Worm (Caenorhabditis elegans) whole organism, L1 larva: ENCODE data around the gene C07E3.10.

ENCODE experiments used
- C04F5.9 ChIP-seq: sonication (generic microtip); optimal IDR thresholded peaks from 2 replicates; lab custom pipeline; 2016; ENCODE audit warnings: missing genetic modification characterization, missing compliant biosample characterization
- C16A3.4 ChIP-seq: fragments of 150-350 bp; optimal IDR thresholded peaks from 2 replicates; lab custom pipeline; 2014; ENCODE audit warnings: missing biosample characterization, missing genetic modification characterization
- F16B12.6 ChIP-seq: fragments of 150-350 bp; optimal IDR thresholded peaks from 2 replicates; lab custom pipeline; 2014; ENCODE audit warnings: missing biosample characterization, missing genetic modification characterization
- aha-1 ChIP-seq: fragments of 150-350 bp; optimal IDR thresholded peaks from 2 replicates; lab custom pipeline; 2014; ENCODE audit warnings: missing biosample characterization, missing genetic modification characterization
- aly-2 ChIP-seq: fragments of 150-350 bp; optimal IDR thresholded peaks from 2 replicates; lab custom pipeline; 2014; ENCODE audit warnings: missing biosample characterization, missing genetic modification characterization
- ama-1 ChIP-seq: fragments of 150-350 bp; optimal IDR thresholded peaks from 2 replicates; lab custom pipeline; 2014
- blmp-1 ChIP-seq: fragments of 150-350 bp; optimal IDR thresholded peaks from 2 replicates; lab custom pipeline; 2014; ENCODE audit warnings: missing biosample characterization, missing genetic modification characterization
- ceh-63 ChIP-seq: fragments of 200-800 bp; sonication (Bioruptor generic); optimal IDR thresholded peaks from 2 replicates; lab custom pipeline; 2018; ENCODE audit warnings: mild to moderate bottlenecking, missing genetic modification characterization, missing compliant biosample characterization
- ceh-82 ChIP-seq, 3 experiments: fragments of 150-350 bp in 1 of 3; sonication (generic microtip) in 2 of 3; optimal IDR thresholded peaks; 2 replicates each; lab custom pipeline; 2014 to 2017; ENCODE audit warnings: missing biosample characterization in 3 of 3, missing genetic modification characterization in 3 of 3
- ceh-90 ChIP-seq: sonication (generic microtip); optimal IDR thresholded peaks from 2 replicates; lab custom pipeline; 2016; ENCODE audit warnings: missing genetic modification characterization, missing compliant biosample characterization
- dpl-1 ChIP-seq, 3 experiments: fragments of 150-350 bp in 2 of 3; sonication (generic microtip) in 1 of 3; optimal IDR thresholded peaks; 2 replicates each; lab custom pipeline; 2014 to 2017; ENCODE audit warnings: missing biosample characterization in 3 of 3, missing genetic modification characterization in 3 of 3, missing genetic modification reagents in 3 of 3
- dsc-1 ChIP-seq: sonication (generic microtip); optimal IDR thresholded peaks from 2 replicates; lab custom pipeline; 2016; ENCODE audit warnings: mild to moderate bottlenecking, missing genetic modification characterization, missing compliant biosample characterization
- efl-1 ChIP-seq, 4 experiments: fragments of 150-350 bp; optimal IDR thresholded peaks in 3 of 4; peaks in 1 of 4; 1 replicate in 1 of 4; 2 replicates in 3 of 4; lab custom pipeline; 2014; ENCODE audit warnings: missing biosample characterization in 2 of 4, missing genetic modification characterization in 2 of 4, missing genetic modification reagents in 2 of 4
- efl-3 ChIP-seq: fragments of 200-800 bp; sonication (Bioruptor generic); optimal IDR thresholded peaks from 2 replicates; lab custom pipeline; 2018; ENCODE audit warnings: mild to moderate bottlenecking, missing genetic modification characterization, missing compliant biosample characterization
- egl-27 ChIP-seq, 2 experiments: fragments of 150-350 bp in 1 of 2; sonication (generic microtip); optimal IDR thresholded peaks; 3 replicates each; lab custom pipeline; 2017 to 2018; ENCODE audit warnings: missing biosample characterization in 2 of 2, missing genetic modification characterization in 2 of 2, missing genetic modification reagents in 2 of 2
- elt-2 ChIP-seq: sonication (generic microtip); optimal IDR thresholded peaks from 2 replicates; lab custom pipeline; 2016; ENCODE audit warnings: missing genetic modification characterization, mild to moderate bottlenecking, inconsistent platforms, missing compliant biosample characterization, missing genetic modification reagents
- fos-1 ChIP-seq: fragments of 150-350 bp; optimal IDR thresholded peaks from 2 replicates; lab custom pipeline; 2014; ENCODE audit warnings: missing biosample characterization, missing genetic modification characterization
- grh-1 ChIP-seq: fragments of 200-800 bp; sonication (Bioruptor generic); IDR thresholded peaks from 2 replicates; pipeline ENCODE4 v1.3.6; 2022; ENCODE audit warnings: missing genetic modification reagents, missing genetic modification characterization, missing compliant biosample characterization
- hlh-17 ChIP-seq: fragments of 200-800 bp; sonication (Bioruptor generic); optimal IDR thresholded peaks from 2 replicates; lab custom pipeline; 2018; ENCODE audit warnings: missing genetic modification characterization, mild to moderate bottlenecking, missing compliant biosample characterization, moderate library complexity, borderline replicate concordance
- irx-1 ChIP-seq: sonication (generic microtip); optimal IDR thresholded peaks from 2 replicates; lab custom pipeline; 2016; ENCODE audit warnings: missing genetic modification characterization, missing compliant biosample characterization
- jun-1 ChIP-seq: fragments of 150-350 bp; optimal IDR thresholded peaks from 2 replicates; lab custom pipeline; 2014; ENCODE audit warnings: missing biosample characterization, missing genetic modification reagents, missing genetic modification characterization
- lin-13 ChIP-seq: fragments of 150-350 bp; optimal IDR thresholded peaks from 2 replicates; lab custom pipeline; 2014; ENCODE audit warnings: missing biosample characterization, missing genetic modification reagents, missing genetic modification characterization
- lin-14 ChIP-seq: fragments of 200-800 bp; sonication (Bioruptor generic); optimal IDR thresholded peaks from 2 replicates; lab custom pipeline; 2018; ENCODE audit warnings: mild to moderate bottlenecking, missing genetic modification characterization, moderate library complexity, missing compliant biosample characterization
- lin-35 ChIP-seq, 2 experiments: fragments of 150-350 bp; optimal IDR thresholded peaks; 2 replicates each; lab custom pipeline; 2014; ENCODE audit warnings: missing biosample characterization in 2 of 2, missing genetic modification characterization in 2 of 2, missing genetic modification reagents in 2 of 2
- lin-39 ChIP-seq: fragments of 150-350 bp; optimal IDR thresholded peaks from 2 replicates; lab custom pipeline; 2014; ENCODE audit warnings: missing biosample characterization, missing genetic modification reagents, missing genetic modification characterization
- lir-3 ChIP-seq: sonication (generic microtip); optimal IDR thresholded peaks from 2 replicates; lab custom pipeline; 2016; ENCODE audit warnings: mild to moderate bottlenecking, missing genetic modification characterization, moderate library complexity, missing compliant biosample characterization; ENCODE audit not compliant: poor library complexity
- lsy-2 ChIP-seq, 2 experiments: fragments of 150-350 bp; optimal IDR thresholded peaks; 2 replicates each; lab custom pipeline; 2014; ENCODE audit warnings: missing biosample characterization in 2 of 2, missing genetic modification characterization in 2 of 2
- mdl-1 ChIP-seq, 2 experiments: fragments of 150-350 bp; optimal IDR thresholded peaks; 2 replicates each; lab custom pipeline; 2014 to 2017; ENCODE audit warnings: missing biosample characterization in 2 of 2, missing genetic modification characterization in 2 of 2, inconsistent platforms in 1 of 2
- mep-1 ChIP-seq: fragments of 150-350 bp; optimal IDR thresholded peaks from 2 replicates; lab custom pipeline; 2014; ENCODE audit warnings: missing biosample characterization, missing genetic modification characterization
- nhr-11 ChIP-seq: fragments of 150-350 bp; optimal IDR thresholded peaks from 2 replicates; lab custom pipeline; 2014; ENCODE audit warnings: missing biosample characterization, missing genetic modification characterization
- nhr-19 ChIP-seq: fragments of 200-800 bp; sonication (Bioruptor generic); conservative IDR thresholded peaks from 2 replicates; pipeline ENCODE4 v1.3.6; 2022; ENCODE audit warnings: missing genetic modification characterization, missing compliant biosample characterization
- nhr-20 ChIP-seq: sonication (generic microtip); optimal IDR thresholded peaks from 2 replicates; lab custom pipeline; 2016; ENCODE audit warnings: mild to moderate bottlenecking, missing genetic modification characterization, missing compliant biosample characterization
- nhr-28 ChIP-seq: fragments of 150-350 bp; optimal IDR thresholded peaks from 2 replicates; lab custom pipeline; 2014; ENCODE audit warnings: missing biosample characterization, missing genetic modification characterization
- nhr-47 ChIP-seq: sonication (generic microtip); optimal IDR thresholded peaks from 2 replicates; lab custom pipeline; 2016; ENCODE audit warnings: mild to moderate bottlenecking, missing genetic modification characterization, moderate library complexity, missing compliant biosample characterization
- nhr-71 ChIP-seq: sonication (generic microtip); optimal IDR thresholded peaks from 2 replicates; lab custom pipeline; 2016; ENCODE audit warnings: mild to moderate bottlenecking, missing genetic modification characterization, moderate library complexity, missing compliant biosample characterization
- nhr-77 ChIP-seq: fragments of 150-350 bp; optimal IDR thresholded peaks from 2 replicates; lab custom pipeline; 2014; ENCODE audit warnings: missing biosample characterization, missing genetic modification characterization
- nhr-84 ChIP-seq: sonication (generic microtip); optimal IDR thresholded peaks from 2 replicates; lab custom pipeline; 2017; ENCODE audit warnings: missing biosample characterization, missing genetic modification characterization
- nhr-85 ChIP-seq: sonication (generic microtip); peaks from one replicate; lab custom pipeline; 2016; ENCODE audit warnings: missing genetic modification characterization, inconsistent platforms, missing compliant biosample characterization
- nhr-90 ChIP-seq: sonication (generic microtip); optimal IDR thresholded peaks from 2 replicates; lab custom pipeline; 2016; ENCODE audit warnings: mild to moderate bottlenecking, missing genetic modification characterization, missing compliant biosample characterization; ENCODE audit not compliant: poor library complexity
- rnt-1 ChIP-seq: sonication (generic microtip); optimal IDR thresholded peaks from 2 replicates; lab custom pipeline; 2016; ENCODE audit warnings: mild to moderate bottlenecking, missing genetic modification characterization, moderate library complexity, missing compliant biosample characterization
- snpc-4 ChIP-seq: fragments of 150-350 bp; optimal IDR thresholded peaks from 2 replicates; lab custom pipeline; 2014; ENCODE audit warnings: missing biosample characterization, missing genetic modification characterization
- snu-23 ChIP-seq: sonication (generic microtip); optimal IDR thresholded peaks from 2 replicates; lab custom pipeline; 2016; ENCODE audit warnings: missing genetic modification characterization, missing compliant biosample characterization
- sptf-1 ChIP-seq: fragments of 150-350 bp; optimal IDR thresholded peaks from 2 replicates; lab custom pipeline; 2014; ENCODE audit warnings: missing biosample characterization, missing genetic modification characterization
- swsn-7 ChIP-seq: sonication (generic microtip); optimal IDR thresholded peaks from 2 replicates; lab custom pipeline; 2016; ENCODE audit warnings: missing genetic modification characterization, missing compliant biosample characterization
- tbx-2 ChIP-seq: sonication (generic microtip); optimal IDR thresholded peaks from 2 replicates; lab custom pipeline; 2016; ENCODE audit warnings: missing genetic modification characterization, missing compliant biosample characterization
- unc-130 ChIP-seq: fragments of 150-350 bp; optimal IDR thresholded peaks from 2 replicates; lab custom pipeline; 2017; ENCODE audit warnings: missing biosample characterization, missing genetic modification characterization, inconsistent platforms
- unc-30 ChIP-seq: sonication (generic microtip); optimal IDR thresholded peaks from 2 replicates; lab custom pipeline; 2017; ENCODE audit warnings: missing biosample characterization, missing genetic modification characterization
- unc-86 ChIP-seq: sonication (generic microtip); optimal IDR thresholded peaks from 2 replicates; lab custom pipeline; 2016; ENCODE audit warnings: missing genetic modification characterization, missing compliant biosample characterization
- vab-15 ChIP-seq: sonication (generic microtip); optimal IDR thresholded peaks from 2 replicates; lab custom pipeline; 2017; ENCODE audit warnings: missing genotype, mild to moderate bottlenecking, missing genetic modification characterization, missing compliant biosample characterization
- xbp-1 ChIP-seq: sonication (generic microtip); optimal IDR thresholded peaks from 2 replicates; lab custom pipeline; 2016; ENCODE audit warnings: missing genetic modification characterization, missing compliant biosample characterization
- ztf-11 ChIP-seq, 2 experiments: sonication (generic microtip); optimal IDR thresholded peaks; 2 replicates each; lab custom pipeline; 2016 to 2017; ENCODE audit warnings: missing genetic modification characterization in 2 of 2, missing biosample characterization in 1 of 2, missing compliant biosample characterization in 1 of 2
- ztf-4 ChIP-seq: fragments of 150-350 bp; optimal IDR thresholded peaks from 2 replicates; lab custom pipeline; 2014; ENCODE audit warnings: missing biosample characterization, missing genetic modification characterization

C07E3.10 gene

ce11 chrII:10382247-10382646, 36.1 kb downstream of the C07E3.10 start:
- peak; percentile 64 for TF ChIP-seq nhr-71 (tag; lab: Kevin White, UChicago)
- TF ChIP-seq aha-1 (tag; lab: Kevin White, UChicago) = no peak
- TF ChIP-seq lin-35 (GFP tag; optimal IDR thresholded peaks at IDR 0.05; lab: Kevin White, UChicago) = peak; percentile 54 to 59
- TF ChIP-seq ceh-90 (tag; lab: Kevin White, UChicago) = no peak
- TF ChIP-seq ztf-11 (tag; optimal IDR thresholded peaks at IDR 0.05; lab: Kevin White, UChicago) = peak in 1 of 2 experiments; percentile 50
- TF ChIP-seq snpc-4 (tag; lab: Kevin White, UChicago) = peak; percentile 11
- TF ChIP-seq dpl-1 (GFP tag; optimal IDR thresholded peaks at IDR 0.05; lab: Kevin White, UChicago) = peak; percentile 15 to 27 (median 27)
- peak; percentile 60 for TF ChIP-seq rnt-1 (tag; lab: Kevin White, UChicago)
- peak; percentile 66 for TF ChIP-seq nhr-19
- TF ChIP-seq C04F5.9 = no peak
- peak; percentile 21 for TF ChIP-seq fos-1
- TF ChIP-seq unc-30 (tag; lab: Kevin White, UChicago) = no peak
- no peak for TF ChIP-seq ceh-63 (GFP tag; lab: Kevin White, UChicago)
- peak; percentile 42 for TF ChIP-seq mep-1 (tag; lab: Kevin White, UChicago)
- no peak for TF ChIP-seq jun-1 (tag; lab: Kevin White, UChicago)
- peak in 1 of 2 experiments; percentile 62 for TF ChIP-seq mdl-1 (tag; optimal IDR thresholded peaks at IDR 0.05; lab: Kevin White, UChicago)
- TF ChIP-seq sptf-1 = no peak
- peak; percentile 53 for TF ChIP-seq nhr-47 (tag; lab: Kevin White, UChicago)
- no peak for TF ChIP-seq ztf-4
- TF ChIP-seq lin-14 (GFP tag; lab: Kevin White, UChicago) = peak; percentile 91
- no peak for TF ChIP-seq lin-39 (tag; lab: Kevin White, UChicago)
- TF ChIP-seq nhr-28 (tag; lab: Kevin White, UChicago) = no peak
- TF ChIP-seq swsn-7 (tag; lab: Kevin White, UChicago) = peak; percentile 57
- TF ChIP-seq elt-2 (tag; lab: Kevin White, UChicago) = peak; percentile 51
- TF ChIP-seq lin-13 = peak; percentile 20
- TF ChIP-seq C16A3.4 = peak; percentile 27
- TF ChIP-seq irx-1 (tag; lab: Kevin White, UChicago) = peak; percentile 22
- peak; percentile 11 to 65 for TF ChIP-seq lsy-2 (tag; optimal IDR thresholded peaks at IDR 0.05; lab: Kevin White, UChicago)
- TF ChIP-seq nhr-77 (tag; lab: Kevin White, UChicago) = peak; percentile 27
- no peak for TF ChIP-seq ama-1 (lab: Kevin White, UChicago)
- TF ChIP-seq xbp-1 (tag; lab: Kevin White, UChicago) = peak; percentile 37
- peak; percentile 72 for TF ChIP-seq blmp-1 (tag; lab: Kevin White, UChicago)
- TF ChIP-seq hlh-17 = no peak
- no peak for TF ChIP-seq nhr-84 (tag; lab: Kevin White, UChicago)
- no peak for TF ChIP-seq unc-130
- TF ChIP-seq lir-3 = peak; percentile 13
- peak; percentile 98 for TF ChIP-seq efl-3 (GFP tag; lab: Kevin White, UChicago)
- no peak for TF ChIP-seq aly-2 (tag; lab: Kevin White, UChicago)
- TF ChIP-seq egl-27 (tag; optimal IDR thresholded peaks at IDR 0.05; lab: Kevin White, UChicago) = peak in 1 of 2 experiments; percentile 39
- peak; percentile 28 for TF ChIP-seq tbx-2 (tag; lab: Kevin White, UChicago)
- TF ChIP-seq dsc-1 (tag; lab: Kevin White, UChicago) = no peak
- no peak for TF ChIP-seq nhr-11 (tag; lab: Kevin White, UChicago)
- TF ChIP-seq nhr-90 = peak; percentile 69
- no peak for TF ChIP-seq F16B12.6 (tag; lab: Kevin White, UChicago)
- peak in 2 of 3 experiments; percentile 30 to 49 for TF ChIP-seq ceh-82 (tag; optimal IDR thresholded peaks at IDR 0.05; lab: Kevin White, UChicago)
- peak; percentile 40; the same call in 1 of the 2 replicates for TF ChIP-seq grh-1
- no peak for TF ChIP-seq vab-15 (tag; lab: Kevin White, UChicago)
- no peak for TF ChIP-seq unc-86
- TF ChIP-seq snu-23 (GFP tag; lab: Kevin White, UChicago) = peak; percentile 70
- TF ChIP-seq nhr-85 (tag; lab: Kevin White, UChicago) = peak; percentile 97
- peak; percentile 37 to 41 for TF ChIP-seq efl-1 (optimal IDR thresholded peaks at IDR 0.05; lab: Kevin White, UChicago)
- TF ChIP-seq efl-1 (GFP tag; optimal IDR thresholded peaks at IDR 0.05 in 1 of 2; lab: Kevin White, UChicago) = peak; percentile 9 to 95
- TF ChIP-seq nhr-20 = peak; percentile 62
